Worm (Caenorhabditis elegans) whole organism, L4 larva: Measurements from ENCODE around the gene ZK632.9.
"Not testable (repeated sequence)": the region's sequence is repeated elsewhere in the genome, so short reads cannot be mapped to it uniquely, and the experiment has no call there.

Experiments
- Y75B8A.6 ChIP-seq: fragments of 200-800 bp; sonication (Bioruptor generic); IDR thresholded peaks from 2 replicates; pipeline ENCODE4 v1.3.6; 2022; ENCODE audit warnings: missing genetic modification reagents, missing genetic modification characterization, missing compliant biosample characterization
- aly-2 ChIP-seq: sonication (generic microtip); optimal IDR thresholded peaks from 2 replicates; lab custom pipeline; 2018; ENCODE audit warnings: missing biosample characterization, missing genetic modification characterization
- ama-1 ChIP-seq: fragments of 150-350 bp; optimal IDR thresholded peaks from 2 replicates; lab custom pipeline; 2014; ENCODE audit warnings: inconsistent platforms, mixed read lengths
- fkh-10 ChIP-seq: fragments of 150-350 bp; optimal IDR thresholded peaks from 2 replicates; lab custom pipeline; 2014; ENCODE audit warnings: missing biosample characterization, missing genetic modification reagents, missing genetic modification characterization
- hlh-11 ChIP-seq: fragments of 200-800 bp; sonication (Bioruptor generic); optimal IDR thresholded peaks from 2 replicates; lab custom pipeline; 2018; ENCODE audit warnings: mild to moderate bottlenecking, missing genetic modification characterization, missing compliant biosample characterization
- lir-3 ChIP-seq: sonication (generic microtip); optimal IDR thresholded peaks from 2 replicates; lab custom pipeline; 2016; ENCODE audit warnings: mild to moderate bottlenecking, missing genetic modification characterization, missing compliant biosample characterization
- nhr-10 ChIP-seq: fragments of 150-350 bp; optimal IDR thresholded peaks from 2 replicates; lab custom pipeline; 2014; ENCODE audit warnings: missing biosample characterization, missing genetic modification characterization
- nhr-76 ChIP-seq: fragments of 150-350 bp; optimal IDR thresholded peaks from 2 replicates; lab custom pipeline; 2014; ENCODE audit warnings: missing biosample characterization, missing genetic modification characterization
- nhr-77 ChIP-seq: fragments of 150-350 bp; optimal IDR thresholded peaks from 2 replicates; lab custom pipeline; 2014; ENCODE audit warnings: missing biosample characterization, missing genetic modification characterization
- pha-4 ChIP-seq, 2 experiments: fragments of 150-350 bp in 1 of 2; fragments of 200-800 bp in 1 of 2; sonication (Bioruptor generic) in 1 of 2; IDR thresholded peaks in 1 of 2; optimal IDR thresholded peaks in 1 of 2; 2 replicates each; pipeline versions ENCODE4 v1.3.6 to Lab custom; 2014 to 2022; ENCODE audit warnings: missing genetic modification characterization in 2 of 2, missing genetic modification reagents in 2 of 2, missing biosample characterization in 1 of 2, missing compliant biosample characterization in 1 of 2

DNA sequence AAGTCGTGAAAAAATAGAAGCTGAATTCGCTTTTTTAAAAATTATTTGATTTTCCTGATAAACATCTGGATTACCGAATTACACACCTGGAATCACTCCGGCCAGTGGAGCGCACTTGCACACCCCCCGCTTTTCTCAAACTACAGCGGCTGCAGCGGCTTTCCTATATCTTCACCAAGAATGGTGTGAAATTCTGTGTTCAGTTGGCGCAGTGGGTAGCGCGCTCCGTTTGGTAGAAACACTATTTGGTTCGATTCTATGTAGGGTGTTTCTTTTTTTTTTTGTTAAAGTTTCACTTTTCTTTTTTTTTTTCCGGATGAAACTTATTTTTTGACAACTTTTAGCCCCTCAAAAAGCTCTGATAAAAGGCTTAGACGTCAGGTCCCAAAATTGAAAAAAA lies 23.9 kb upstream of the ZK632.9 start:
- not testable (repeated sequence) for TF ChIP-seq lir-3 (tag; lab: Kevin White, UChicago); aly-2 (tag; lab: Kevin White, UChicago); nhr-10 (tag; lab: Kevin White, UChicago); ama-1 (lab: Kevin White, UChicago); fkh-10 (GFP tag; lab: Kevin White, UChicago); nhr-77 (tag; lab: Kevin White, UChicago); Y75B8A.6; nhr-76; pha-4 (tag; optimal IDR thresholded peaks at IDR 0.05; lab: Kevin White, UChicago); hlh-11 (tag; lab: Kevin White, UChicago)
- peak; percentile 60; the same call in 1 of the 2 replicates for TF ChIP-seq pha-4 (GFP tag; IDR thresholded peaks at IDR 0.05; lab: Robert Waterston, UW)
